Worm (Caenorhabditis elegans) whole organism, L4/young adult: Measurements from ENCODE around the gene ptr-1.

ENCODE experiments used
- dao-5 ChIP-seq: sonication (generic microtip); optimal IDR thresholded peaks from 2 replicates; lab custom pipeline; 2016; ENCODE audit warnings: missing genotype, missing genetic modification characterization, moderate library complexity, missing compliant biosample characterization
- him-1 ChIP-seq: sonication (generic microtip); optimal IDR thresholded peaks from 2 replicates; lab custom pipeline; 2016; ENCODE audit warnings: missing genotype, missing genetic modification reagents, missing genetic modification characterization, missing compliant biosample characterization

DNA sequence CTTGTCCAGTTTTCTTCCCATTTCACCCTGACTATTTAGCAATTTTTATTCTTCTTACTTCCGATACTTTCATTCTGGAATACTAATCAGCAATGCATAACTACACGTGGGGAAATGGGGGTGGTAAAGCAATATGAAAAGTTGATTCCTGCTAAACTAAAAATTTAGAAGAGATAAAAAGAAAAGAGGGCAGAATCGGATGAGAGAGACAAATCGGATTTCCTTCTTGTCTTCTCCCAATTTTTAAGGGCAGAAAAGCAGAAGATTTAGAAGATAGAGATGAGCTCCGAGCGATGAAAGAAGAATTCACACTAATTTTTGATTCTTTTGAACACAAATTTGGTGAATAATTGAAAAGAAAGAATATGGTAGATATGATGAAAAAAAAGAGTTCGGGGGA lies 12.5 kb upstream of the ptr-1 start:
- TF ChIP-seq dao-5 (no peak), him-1 (no peak)
